Worm (Caenorhabditis elegans): ENCODE data around the gene W03F8.6.
A peak's percentile ranks its signal among the peaks of the same experiment; 100 is the strongest.

- peak; percentile 51 for TF ChIP-seq nhr-237 (tag; optimal IDR thresholded peaks at IDR 0.05)
- TF ChIP-seq grh-1 (GFP tag; IDR thresholded peaks at IDR 0.05), result peak; percentile 98
- TF ChIP-seq nhr-76 (tag; optimal IDR thresholded peaks at IDR 0.05), result no peak
- peak; percentile 85 for TF ChIP-seq aly-2 (tag; optimal IDR thresholded peaks at IDR 0.05)
Observed at ce11 chrIV:5183755-5184166, 2.6 kb downstream of the W03F8.6 start, which contains the start of gene W03F8.4.
